Worm (Caenorhabditis elegans) whole organism, L1 larva: ENCODE data around the gene osm-11.

Experiments used
- C04F5.9 ChIP-seq: sonication (generic microtip); optimal IDR thresholded peaks from 2 replicates; lab custom pipeline; 2016; ENCODE audit warnings: missing genetic modification characterization, missing compliant biosample characterization
- F16B12.6 ChIP-seq: fragments of 150-350 bp; optimal IDR thresholded peaks from 2 replicates; lab custom pipeline; 2014; ENCODE audit warnings: missing biosample characterization, missing genetic modification characterization
- blmp-1 ChIP-seq: fragments of 150-350 bp; optimal IDR thresholded peaks from 2 replicates; lab custom pipeline; 2014; ENCODE audit warnings: missing biosample characterization, missing genetic modification characterization
- ceh-63 ChIP-seq: fragments of 200-800 bp; sonication (Bioruptor generic); optimal IDR thresholded peaks from 2 replicates; lab custom pipeline; 2018; ENCODE audit warnings: mild to moderate bottlenecking, missing genetic modification characterization, missing compliant biosample characterization
- ces-1 ChIP-seq: fragments of 150-350 bp; optimal IDR thresholded peaks from 2 replicates; lab custom pipeline; 2014; ENCODE audit warnings: missing biosample characterization, missing genetic modification reagents, missing genetic modification characterization
- dsc-1 ChIP-seq: sonication (generic microtip); optimal IDR thresholded peaks from 2 replicates; lab custom pipeline; 2016; ENCODE audit warnings: mild to moderate bottlenecking, missing genetic modification characterization, missing compliant biosample characterization
- efl-1 ChIP-seq, 4 experiments: fragments of 150-350 bp; optimal IDR thresholded peaks in 3 of 4; peaks in 1 of 4; 1 replicate in 1 of 4; 2 replicates in 3 of 4; lab custom pipeline; 2014; ENCODE audit warnings: missing biosample characterization in 2 of 4, missing genetic modification characterization in 2 of 4, missing genetic modification reagents in 2 of 4
- efl-3 ChIP-seq: fragments of 200-800 bp; sonication (Bioruptor generic); optimal IDR thresholded peaks from 2 replicates; lab custom pipeline; 2018; ENCODE audit warnings: mild to moderate bottlenecking, missing genetic modification characterization, missing compliant biosample characterization
- egl-27 ChIP-seq, 2 experiments: fragments of 150-350 bp in 1 of 2; sonication (generic microtip); optimal IDR thresholded peaks; 3 replicates each; lab custom pipeline; 2017 to 2018; ENCODE audit warnings: missing biosample characterization in 2 of 2, missing genetic modification characterization in 2 of 2, missing genetic modification reagents in 2 of 2
- fkh-4 ChIP-seq: sonication (generic microtip); optimal IDR thresholded peaks from 2 replicates; lab custom pipeline; 2016; ENCODE audit warnings: missing compliant biosample characterization, missing genetic modification characterization, borderline replicate concordance
- hlh-4 ChIP-seq: sonication (generic microtip); optimal IDR thresholded peaks from 2 replicates; lab custom pipeline; 2016; ENCODE audit warnings: mild to moderate bottlenecking, missing genetic modification characterization, missing compliant biosample characterization
- isw-1 ChIP-seq: fragments of 200-800 bp; sonication (Bioruptor generic); IDR thresholded peaks from 2 replicates; pipeline ENCODE4 v1.3.6; 2022; ENCODE audit warnings: missing genetic modification characterization, missing compliant biosample characterization
- lin-14 ChIP-seq: fragments of 200-800 bp; sonication (Bioruptor generic); optimal IDR thresholded peaks from 2 replicates; lab custom pipeline; 2018; ENCODE audit warnings: mild to moderate bottlenecking, missing genetic modification characterization, moderate library complexity, missing compliant biosample characterization
- lin-15B ChIP-seq: fragments of 150-350 bp; sonication (generic microtip); optimal IDR thresholded peaks from 3 replicates; lab custom pipeline; 2014; ENCODE audit warnings: missing biosample characterization, missing genetic modification characterization
- lin-35 ChIP-seq, 2 experiments: fragments of 150-350 bp; optimal IDR thresholded peaks; 2 replicates each; lab custom pipeline; 2014; ENCODE audit warnings: missing biosample characterization in 2 of 2, missing genetic modification characterization in 2 of 2, missing genetic modification reagents in 2 of 2
- lir-3 ChIP-seq: sonication (generic microtip); optimal IDR thresholded peaks from 2 replicates; lab custom pipeline; 2016; ENCODE audit warnings: mild to moderate bottlenecking, missing genetic modification characterization, moderate library complexity, missing compliant biosample characterization; ENCODE audit not compliant: poor library complexity
- lsy-2 ChIP-seq, 2 experiments: fragments of 150-350 bp; optimal IDR thresholded peaks; 2 replicates each; lab custom pipeline; 2014; ENCODE audit warnings: missing biosample characterization in 2 of 2, missing genetic modification characterization in 2 of 2
- mdl-1 ChIP-seq, 2 experiments: fragments of 150-350 bp; optimal IDR thresholded peaks; 2 replicates each; lab custom pipeline; 2014 to 2017; ENCODE audit warnings: missing biosample characterization in 2 of 2, missing genetic modification characterization in 2 of 2, inconsistent platforms in 1 of 2
- mep-1 ChIP-seq: fragments of 150-350 bp; optimal IDR thresholded peaks from 2 replicates; lab custom pipeline; 2014; ENCODE audit warnings: missing biosample characterization, missing genetic modification characterization
- nhr-12 ChIP-seq: sonication (generic microtip); optimal IDR thresholded peaks from 2 replicates; lab custom pipeline; 2017; ENCODE audit warnings: missing biosample characterization, missing genetic modification characterization
- nhr-19 ChIP-seq: fragments of 200-800 bp; sonication (Bioruptor generic); conservative IDR thresholded peaks from 2 replicates; pipeline ENCODE4 v1.3.6; 2022; ENCODE audit warnings: missing genetic modification characterization, missing compliant biosample characterization
- nhr-20 ChIP-seq: sonication (generic microtip); optimal IDR thresholded peaks from 2 replicates; lab custom pipeline; 2016; ENCODE audit warnings: mild to moderate bottlenecking, missing genetic modification characterization, missing compliant biosample characterization
- nhr-237 ChIP-seq: fragments of 150-350 bp; optimal IDR thresholded peaks from 2 replicates; lab custom pipeline; 2014; ENCODE audit warnings: missing biosample characterization, missing genetic modification characterization
- nhr-47 ChIP-seq: sonication (generic microtip); optimal IDR thresholded peaks from 2 replicates; lab custom pipeline; 2016; ENCODE audit warnings: mild to moderate bottlenecking, missing genetic modification characterization, moderate library complexity, missing compliant biosample characterization
- nhr-71 ChIP-seq: sonication (generic microtip); optimal IDR thresholded peaks from 2 replicates; lab custom pipeline; 2016; ENCODE audit warnings: mild to moderate bottlenecking, missing genetic modification characterization, moderate library complexity, missing compliant biosample characterization
- nhr-76 ChIP-seq: sonication (generic microtip); optimal IDR thresholded peaks from 2 replicates; lab custom pipeline; 2017; ENCODE audit warnings: missing biosample characterization, missing genetic modification characterization
- nhr-77 ChIP-seq: fragments of 150-350 bp; optimal IDR thresholded peaks from 2 replicates; lab custom pipeline; 2014; ENCODE audit warnings: missing biosample characterization, missing genetic modification characterization
- nhr-84 ChIP-seq: sonication (generic microtip); optimal IDR thresholded peaks from 2 replicates; lab custom pipeline; 2017; ENCODE audit warnings: missing biosample characterization, missing genetic modification characterization
- nhr-85 ChIP-seq: sonication (generic microtip); peaks from one replicate; lab custom pipeline; 2016; ENCODE audit warnings: missing genetic modification characterization, inconsistent platforms, missing compliant biosample characterization
- pag-3 ChIP-seq: sonication (generic microtip); optimal IDR thresholded peaks from 2 replicates; lab custom pipeline; 2017; ENCODE audit warnings: missing genetic modification characterization, mild to moderate bottlenecking, missing compliant biosample characterization, antibody characterized with exemption, borderline replicate concordance; ENCODE audit not compliant: insufficient read depth
- pqm-1 ChIP-seq: sonication (generic microtip); optimal IDR thresholded peaks from 3 replicates; lab custom pipeline; 2017; ENCODE audit warnings: missing biosample characterization, missing genetic modification characterization
- rnt-1 ChIP-seq: sonication (generic microtip); optimal IDR thresholded peaks from 2 replicates; lab custom pipeline; 2016; ENCODE audit warnings: mild to moderate bottlenecking, missing genetic modification characterization, moderate library complexity, missing compliant biosample characterization
- skn-1 ChIP-seq: fragments of 150-350 bp; optimal IDR thresholded peaks from 2 replicates; lab custom pipeline; 2014; ENCODE audit warnings: missing biosample characterization, missing genetic modification characterization
- snu-23 ChIP-seq: sonication (generic microtip); optimal IDR thresholded peaks from 2 replicates; lab custom pipeline; 2016; ENCODE audit warnings: missing genetic modification characterization, missing compliant biosample characterization
- sup-37 ChIP-seq: fragments of 200-800 bp; sonication (Bioruptor generic); optimal IDR thresholded peaks from 2 replicates; lab custom pipeline; 2018; ENCODE audit warnings: mild to moderate bottlenecking, missing genetic modification characterization, missing compliant biosample characterization
- swsn-7 ChIP-seq: sonication (generic microtip); optimal IDR thresholded peaks from 2 replicates; lab custom pipeline; 2016; ENCODE audit warnings: missing genetic modification characterization, missing compliant biosample characterization
- tbx-2 ChIP-seq: sonication (generic microtip); optimal IDR thresholded peaks from 2 replicates; lab custom pipeline; 2016; ENCODE audit warnings: missing genetic modification characterization, missing compliant biosample characterization
- unc-30 ChIP-seq: sonication (generic microtip); optimal IDR thresholded peaks from 2 replicates; lab custom pipeline; 2017; ENCODE audit warnings: missing biosample characterization, missing genetic modification characterization
- unc-86 ChIP-seq: sonication (generic microtip); optimal IDR thresholded peaks from 2 replicates; lab custom pipeline; 2016; ENCODE audit warnings: missing genetic modification characterization, missing compliant biosample characterization
- unc-98 ChIP-seq: fragments of 200-800 bp; sonication (Bioruptor generic); IDR thresholded peaks from 2 replicates; pipeline ENCODE4 v1.3.6; 2022; ENCODE audit warnings: missing genetic modification characterization, missing compliant biosample characterization
- vab-15 ChIP-seq: sonication (generic microtip); optimal IDR thresholded peaks from 2 replicates; lab custom pipeline; 2017; ENCODE audit warnings: missing genotype, mild to moderate bottlenecking, missing genetic modification characterization, missing compliant biosample characterization

Gene osm-11

ce11 chrX:17464801-17465200, 43.4 kb upstream of the osm-11 start, which contains the start of gene slc-17.1:
TSS of gene slc-17.1 (minus strand) at chrX:17464901.
- no peak for TF ChIP-seq lin-15B (tag; lab: Kevin White, UChicago)
- peak; percentile 31 for TF ChIP-seq lin-14 (GFP tag; lab: Kevin White, UChicago)
- no peak for TF ChIP-seq C04F5.9 (tag; lab: Kevin White, UChicago)

- TF ChIP-seq lin-14 (GFP tag; lab: Kevin White, UChicago) (peak; percentile 67), lsy-2 (tag; optimal IDR thresholded peaks at IDR 0.05; lab: Kevin White, UChicago) (peak in 1 of 2 experiments; percentile 9), snu-23 (GFP tag; lab: Kevin White, UChicago) (peak; percentile 12), dsc-1 (tag; lab: Kevin White, UChicago) (peak; percentile 44), efl-1 (optimal IDR thresholded peaks at IDR 0.05; lab: Kevin White, UChicago) (no peak), efl-1 (GFP tag; optimal IDR thresholded peaks at IDR 0.05 in 1 of 2; lab: Kevin White, UChicago) (peak in 1 of 2 experiments; percentile 27), nhr-71 (tag; lab: Kevin White, UChicago) (peak; percentile 49), egl-27 (tag; optimal IDR thresholded peaks at IDR 0.05; lab: Kevin White, UChicago) (no peak), mdl-1 (tag; optimal IDR thresholded peaks at IDR 0.05; lab: Kevin White, UChicago) (no peak), nhr-12 (no peak), efl-3 (GFP tag; lab: Kevin White, UChicago) (no peak), skn-1 (no peak), ceh-63 (no peak), pag-3 (tag; lab: Kevin White, UChicago) (peak; percentile 28), F16B12.6 (no peak), rnt-1 (peak; percentile 28), nhr-85 (tag; lab: Kevin White, UChicago) (no peak)
Observed at ce11 chrX:17461958-17462357, 40.6 kb upstream of the osm-11 start.

ce11 chrX:17458887-17459286, 37.5 kb upstream of the osm-11 start, which contains the start of gene mlc-1:
TSS of gene mlc-1 (plus strand) at chrX:17459210.
- TF ChIP-seq lsy-2 (tag; optimal IDR thresholded peaks at IDR 0.05; lab: Kevin White, UChicago): peak in 1 of 2 experiments; percentile 5
- no peak for TF ChIP-seq unc-30 (tag; lab: Kevin White, UChicago)
- TF ChIP-seq nhr-77 (tag; lab: Kevin White, UChicago): peak; percentile 35
- peak; percentile 55 for TF ChIP-seq rnt-1
- TF ChIP-seq mep-1 (tag; lab: Kevin White, UChicago): no peak
- peak; percentile 73 for TF ChIP-seq nhr-71 (tag; lab: Kevin White, UChicago)
- TF ChIP-seq isw-1: no peak
- no peak for TF ChIP-seq lin-35 (GFP tag; optimal IDR thresholded peaks at IDR 0.05; lab: Kevin White, UChicago)
- TF ChIP-seq dsc-1 (tag; lab: Kevin White, UChicago): peak; percentile 65
- no peak for TF ChIP-seq unc-86 (tag; lab: Kevin White, UChicago)
- TF ChIP-seq vab-15 (tag; lab: Kevin White, UChicago): no peak
- peak; percentile 39 for TF ChIP-seq sup-37
- no peak for TF ChIP-seq unc-98 (GFP tag; lab: Robert Waterston, UW)
- no peak for TF ChIP-seq lir-3
- peak; percentile 39 for TF ChIP-seq nhr-47 (tag; lab: Kevin White, UChicago)
- no peak for TF ChIP-seq ces-1 (GFP tag; lab: Kevin White, UChicago)
- no peak for TF ChIP-seq nhr-84
- peak; percentile 48 for TF ChIP-seq nhr-19 (GFP tag; lab: Robert Waterston, UW)
- TF ChIP-seq tbx-2 (tag; lab: Kevin White, UChicago): peak; percentile 19
- TF ChIP-seq swsn-7 (tag; lab: Kevin White, UChicago): peak; percentile 24
- TF ChIP-seq lin-14 (GFP tag; lab: Kevin White, UChicago): peak; percentile 60
- TF ChIP-seq hlh-4 (tag; lab: Kevin White, UChicago): no peak
- peak; percentile 9 for TF ChIP-seq snu-23 (GFP tag; lab: Kevin White, UChicago)
- TF ChIP-seq fkh-4 (tag; lab: Kevin White, UChicago): no peak
- TF ChIP-seq nhr-237 (tag; lab: Kevin White, UChicago): no peak
- TF ChIP-seq pqm-1: no peak
- TF ChIP-seq nhr-20 (tag; lab: Kevin White, UChicago): peak; percentile 47
- TF ChIP-seq nhr-85 (tag; lab: Kevin White, UChicago): no peak
- no peak for TF ChIP-seq nhr-76 (tag; lab: Kevin White, UChicago)
- no peak for TF ChIP-seq blmp-1 (tag; lab: Kevin White, UChicago)
